Fruit fly (Drosophila melanogaster): ENCODE measurements around the gene Cyp12c1.

Cyp12c1 gene

dm6 chr3L:18675363-18675866 is 10.7 kb downstream of the Cyp12c1 start, which contains the start of the genes GNBP2 and GNBP1 (continued):
- no peak for TF ChIP-seq chif (GFP tag; optimal IDR thresholded peaks at IDR 0.05)
- TF ChIP-seq so (GFP tag; IDR thresholded peaks at IDR 0.05) = 0 out of 3 replicates have a peak, but pooled peaks have one; percentile 31
- no peak for TF ChIP-seq CG4707 (GFP tag; optimal IDR thresholded peaks at IDR 0.05)
- TF ChIP-seq z (GFP tag; IDR thresholded peaks at IDR 0.05) = no peak
- TF ChIP-seq Hr51 (GFP tag; optimal IDR thresholded peaks at IDR 0.05) = peak in 1 of 2 experiments; percentile 78
- TF ChIP-seq nerfin-2 (GFP tag; IDR thresholded peaks at IDR 0.05; ENCODE audit: partially characterized antibody) = no peak
- peak; percentile 66 for TF ChIP-seq Dek (tag; optimal IDR thresholded peaks at IDR 0.05)
- TF ChIP-seq CG10267 (tag; optimal IDR thresholded peaks at IDR 0.05) = peak; percentile 50
- no peak for TF ChIP-seq CG8089 (GFP tag; optimal IDR thresholded peaks at IDR 0.05)
- peak; percentile 1 for TF ChIP-seq nerfin-1 (tag; optimal IDR thresholded peaks at IDR 0.05)
- TF ChIP-seq CG10366 (GFP tag; IDR thresholded peaks at IDR 0.05) = peak; percentile 37; the same call in 1 of the 2 replicates
- no peak for TF ChIP-seq cas (GFP tag; IDR thresholded peaks at IDR 0.05)
- TF ChIP-seq Chrac-16 (GFP tag; optimal IDR thresholded peaks at IDR 0.05) = no peak
- no peak for TF ChIP-seq hbn (GFP tag; IDR thresholded peaks at IDR 0.05; ENCODE audit: partially characterized antibody)
- peak; percentile 39 for TF ChIP-seq CG4424 (GFP tag; optimal IDR thresholded peaks at IDR 0.05)
- peak; percentile 32; the same call in 2 of the 3 replicates for TF ChIP-seq B-H1 (GFP tag; IDR thresholded peaks at IDR 0.05)
- no peak for TF ChIP-seq Doc3 (GFP tag; IDR thresholded peaks at IDR 0.05; ENCODE audit: partially characterized antibody)
- TF ChIP-seq HLH4C (GFP tag; IDR thresholded peaks at IDR 0.05; ENCODE audit: partially characterized antibody) = no peak
- no peak for TF ChIP-seq gfzf (GFP tag; optimal IDR thresholded peaks at IDR 0.05)
- TF ChIP-seq CG18011 (GFP tag; optimal IDR thresholded peaks at IDR 0.05) = no peak
- peak; percentile 57 for TF ChIP-seq Hmr (GFP tag; optimal IDR thresholded peaks at IDR 0.05)
- no peak for TF ChIP-seq pb (GFP tag; optimal IDR thresholded peaks at IDR 0.05)
- no peak for TF ChIP-seq Spps (tag; optimal IDR thresholded peaks at IDR 0.05)
- TF ChIP-seq bigmax (GFP tag; optimal IDR thresholded peaks at IDR 0.05) = no peak
- TF ChIP-seq Ada2b (GFP tag; IDR thresholded peaks at IDR 0.05) = peak; percentile 50; the same call in 1 of the 2 replicates
- TF ChIP-seq Fer2 (tag; optimal IDR thresholded peaks at IDR 0.05) = no peak
- no peak for TF ChIP-seq CG17612 (GFP tag; IDR thresholded peaks at IDR 0.05)
- no peak for TF ChIP-seq CG8290 (GFP tag; optimal IDR thresholded peaks at IDR 0.05)
- TF ChIP-seq CG8290 (tag; optimal IDR thresholded peaks at IDR 0.05) = no peak
- peak; percentile 2 for TF ChIP-seq BtbVII (GFP tag; optimal IDR thresholded peaks at IDR 0.05)
- no peak for TF ChIP-seq CG2129 (GFP tag; IDR thresholded peaks at IDR 0.05; ENCODE audit: partially characterized antibody)
- peak; percentile 51; the same call in 1 of the 2 replicates for TF ChIP-seq CG17328 (GFP tag; IDR thresholded peaks at IDR 0.05)
- no peak for TF ChIP-seq pzg (GFP tag; optimal IDR thresholded peaks at IDR 0.05)
- no peak for TF ChIP-seq Bteb2 (GFP tag; optimal IDR thresholded peaks at IDR 0.05)
- no peak for TF ChIP-seq CG12744 (GFP tag; optimal IDR thresholded peaks at IDR 0.05)
- TF ChIP-seq Dref (GFP tag; IDR thresholded peaks at IDR 0.05) = no peak
- TF ChIP-seq Rfx (GFP tag; IDR thresholded peaks at IDR 0.05) = peak; percentile 76
- TF ChIP-seq CG9609 (GFP tag; optimal IDR thresholded peaks at IDR 0.05) = no peak
- TF ChIP-seq HHEX (GFP tag; optimal IDR thresholded peaks at IDR 0.05) = peak; percentile 55
- TF ChIP-seq CG14710 (tag; optimal IDR thresholded peaks at IDR 0.05) = peak; percentile 13
- TF ChIP-seq nau (GFP tag; optimal IDR thresholded peaks at IDR 0.05) = no peak
- no peak for TF ChIP-seq Hmx (GFP tag; optimal IDR thresholded peaks at IDR 0.05)
- TF ChIP-seq H2.0 (GFP tag; IDR thresholded peaks at IDR 0.05) = 0 out of 2 replicates have a peak, but pooled peaks have one; percentile 7
- TF ChIP-seq CoRest (tag; optimal IDR thresholded peaks at IDR 0.05) = peak; percentile 64
- no peak for TF ChIP-seq Hsf (GFP tag; optimal IDR thresholded peaks at IDR 0.05)
- no peak for TF ChIP-seq CkIIα-i1 (GFP tag; IDR thresholded peaks at IDR 0.05)
- TF ChIP-seq CG11504 (tag; optimal IDR thresholded peaks at IDR 0.05) = peak; percentile 81
- no peak; the same call in 1 of the 2 replicates for TF ChIP-seq dimm (GFP tag; IDR thresholded peaks at IDR 0.05)
- no peak for TF ChIP-seq CG15479 (GFP tag; optimal IDR thresholded peaks at IDR 0.05)
- no peak for TF ChIP-seq CG18619 (GFP tag; optimal IDR thresholded peaks at IDR 0.05)

All from whole organism, embryonic.